Fruit fly (Drosophila melanogaster): ENCODE data around the gene ome.

DNA sequence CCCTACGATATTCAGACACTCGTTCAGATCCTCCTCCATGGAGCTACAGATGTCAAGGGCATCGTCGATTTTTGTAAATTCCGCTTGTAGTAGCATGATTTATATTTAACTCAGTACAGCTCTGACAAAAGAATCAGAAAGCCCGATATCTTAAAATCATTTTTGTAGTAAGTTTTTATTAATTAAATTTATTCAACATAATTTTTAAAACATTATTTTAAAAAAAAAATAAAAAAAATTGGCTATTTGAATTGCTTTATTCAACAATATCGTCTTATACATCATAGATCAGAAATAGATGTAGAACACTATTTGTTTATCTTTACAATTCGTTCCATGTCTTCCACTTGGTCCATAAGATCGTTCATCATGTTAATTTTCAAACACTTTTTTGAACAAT lies 24.4 kb downstream of the ome start, which contains the start of gene CG13474:
- TF ChIP-seq EcR (GFP tag; optimal IDR thresholded peaks at IDR 0.05) (no peak), CG8159 (tag; optimal IDR thresholded peaks at IDR 0.05) (no peak), Ets98B (GFP tag; IDR thresholded peaks at IDR 0.05) (no peak), CG4496 (GFP tag; IDR thresholded peaks at IDR 0.05) (no peak), CG12605 (GFP tag; IDR thresholded peaks at IDR 0.05) (no peak), CG9948 (tag; optimal IDR thresholded peaks at IDR 0.05) (no peak)
